Worm (Caenorhabditis elegans): ENCODE data around the gene F23D12.7.

The F23D12.7 gene

ce11 chrX:14455419-14455818, 1.8 kb upstream of the F23D12.7 start, which contains the start of gene Y66C5A.1:
Gene Y66C5A.1, minus strand, starts transcription at chrX:14455519.
- TF ChIP-seq nhr-76 (tag; optimal IDR thresholded peaks at IDR 0.05) (no peak), zip-4 (GFP tag; optimal IDR thresholded peaks at IDR 0.05) (no peak), ceh-63 (GFP tag; optimal IDR thresholded peaks at IDR 0.05) (no peak), lir-3 (tag; optimal IDR thresholded peaks at IDR 0.05; ENCODE audit: poor library complexity) (no peak)

ce11 chrX:14447910-14448309, 5.7 kb downstream of the F23D12.7 start, which contains the start of gene jmjd-3.2:
Gene jmjd-3.2, plus strand, starts transcription at chrX:14448210.
- TF ChIP-seq zag-1 (tag; optimal IDR thresholded peaks at IDR 0.05) (no peak), efl-1 (optimal IDR thresholded peaks at IDR 0.05) (no peak), efl-1 (GFP tag; optimal IDR thresholded peaks at IDR 0.05 in 1 of 2) (no peak), lin-35 (GFP tag; optimal IDR thresholded peaks at IDR 0.05) (no peak), mep-1 (tag; optimal IDR thresholded peaks at IDR 0.05) (no peak), skn-1 (tag; optimal IDR thresholded peaks at IDR 0.05) (no peak), hlh-17 (GFP tag; optimal IDR thresholded peaks at IDR 0.05; ENCODE audit: borderline replicate concordance) (no peak), snpc-4 (tag; optimal IDR thresholded peaks at IDR 0.05) (no peak), isw-1 (GFP tag; IDR thresholded peaks at IDR 0.05) (no peak), pag-3 (tag; optimal IDR thresholded peaks at IDR 0.05; ENCODE audit: borderline replicate concordance, insufficient read depth) (no peak), fkh-4 (tag; optimal IDR thresholded peaks at IDR 0.05; ENCODE audit: borderline replicate concordance) (no peak), tlp-1 (tag; optimal IDR thresholded peaks at IDR 0.05) (no peak), irx-1 (tag; optimal IDR thresholded peaks at IDR 0.05) (no peak), egl-27 (tag; optimal IDR thresholded peaks at IDR 0.05) (no peak)

ce11 chrX:14447498-14447897, 6.1 kb downstream of the F23D12.7 start:
- TF ChIP-seq skn-1 (tag; optimal IDR thresholded peaks at IDR 0.05) = no peak
- TF ChIP-seq unc-62 (GFP tag; optimal IDR thresholded peaks at IDR 0.05) = no peak
- no peak for TF ChIP-seq unc-98 (GFP tag; IDR thresholded peaks at IDR 0.05)
- TF ChIP-seq aly-2 (tag; optimal IDR thresholded peaks at IDR 0.05) = no peak
- TF ChIP-seq fkh-4 (tag; optimal IDR thresholded peaks at IDR 0.05; ENCODE audit: borderline replicate concordance) = no peak
- TF ChIP-seq nhr-11 (tag; optimal IDR thresholded peaks at IDR 0.05) = no peak
- no peak for TF ChIP-seq nhr-19 (GFP tag; conservative IDR thresholded peaks at IDR 0.05)
- TF ChIP-seq mdl-1 (tag; optimal IDR thresholded peaks at IDR 0.05) = no peak
- no peak for TF ChIP-seq ceh-82 (tag; optimal IDR thresholded peaks at IDR 0.05)
- TF ChIP-seq efl-1 (optimal IDR thresholded peaks at IDR 0.05) = no peak
- no peak for TF ChIP-seq efl-1 (GFP tag; optimal IDR thresholded peaks at IDR 0.05 in 1 of 2)
- no peak for TF ChIP-seq sox-4 (tag; optimal IDR thresholded peaks at IDR 0.05)

ce11 chrX:14444701-14445100, 8.9 kb downstream of the F23D12.7 start, which contains the start of gene F23D12.4:
Gene F23D12.4, plus strand, starts transcription at chrX:14445001.
- TF ChIP-seq lir-3 (tag; optimal IDR thresholded peaks at IDR 0.05; ENCODE audit: poor library complexity) = no peak
- TF ChIP-seq nhr-11 (tag; optimal IDR thresholded peaks at IDR 0.05) = no peak
- no peak for TF ChIP-seq egl-13 (tag; optimal IDR thresholded peaks at IDR 0.05)
- no peak for TF ChIP-seq elt-2 (tag; optimal IDR thresholded peaks at IDR 0.05)
- no peak for TF ChIP-seq sptf-1 (tag; optimal IDR thresholded peaks at IDR 0.05)
- no peak for TF ChIP-seq lin-39 (tag; optimal IDR thresholded peaks at IDR 0.05)
- TF ChIP-seq blmp-1 (tag; optimal IDR thresholded peaks at IDR 0.05) = no peak

ce11 chrX:14442321-14442720, 11.3 kb downstream of the F23D12.7 start, which contains the start of gene F23D12.3:
Gene F23D12.3, plus strand, starts transcription at chrX:14442621.
- no peak for TF ChIP-seq pag-3 (tag; optimal IDR thresholded peaks at IDR 0.05; ENCODE audit: borderline replicate concordance, insufficient read depth)
- no peak for TF ChIP-seq ztf-4 (tag; optimal IDR thresholded peaks at IDR 0.05)
- TF ChIP-seq nhr-20 (tag; optimal IDR thresholded peaks at IDR 0.05) = no peak
- no peak for TF ChIP-seq nhr-84 (tag; optimal IDR thresholded peaks at IDR 0.05)
- no peak for TF ChIP-seq fos-1 (tag; optimal IDR thresholded peaks at IDR 0.05)
- TF ChIP-seq nhr-12 (tag; optimal IDR thresholded peaks at IDR 0.05) = no peak
- TF ChIP-seq mdl-1 (tag; optimal IDR thresholded peaks at IDR 0.05) = no peak
- no peak for TF ChIP-seq aly-2 (tag; optimal IDR thresholded peaks at IDR 0.05)
- no peak for TF ChIP-seq rnt-1 (tag; optimal IDR thresholded peaks at IDR 0.05)
- TF ChIP-seq lin-39 (tag; optimal IDR thresholded peaks at IDR 0.05) = no peak
- no peak for TF ChIP-seq unc-86 (tag; optimal IDR thresholded peaks at IDR 0.05)
- TF ChIP-seq F16B12.6 (tag; optimal IDR thresholded peaks at IDR 0.05) = no peak
- TF ChIP-seq ceh-82 (tag; optimal IDR thresholded peaks at IDR 0.05) = no peak
- no peak for TF ChIP-seq efl-3 (GFP tag; optimal IDR thresholded peaks at IDR 0.05)
- TF ChIP-seq ceh-90 (tag; optimal IDR thresholded peaks at IDR 0.05) = no peak
- TF ChIP-seq nhr-71 (tag; optimal IDR thresholded peaks at IDR 0.05) = no peak
- no peak for TF ChIP-seq nhr-90 (tag; optimal IDR thresholded peaks at IDR 0.05; ENCODE audit: poor library complexity)
- no peak for TF ChIP-seq nhr-47 (tag; optimal IDR thresholded peaks at IDR 0.05)

Measured in whole organism, L1 larva.